Fruit fly (Drosophila melanogaster) whole organism, embryonic: ENCODE data around the gene CG13144.

ENCODE experiments used
- Bdp1 ChIP-seq: fragments of 200-800 bp; sonication (Bioruptor generic); optimal IDR thresholded peaks from 3 replicates; lab custom pipeline; 2016; ENCODE audit warnings: missing biosample characterization, missing genetic modification characterization
- CG12391 ChIP-seq: fragments of 200-800 bp; sonication (Bioruptor generic); optimal IDR thresholded peaks from 3 replicates; lab custom pipeline; 2018; ENCODE audit warnings: missing biosample characterization, mild to moderate bottlenecking, missing genetic modification characterization, moderate library complexity
- CG14050 ChIP-seq: fragments of 200-800 bp; sonication (Bioruptor generic); IDR thresholded peaks from 3 replicates; pipeline ENCODE4 v1.3.6; 2022; ENCODE audit warnings: missing biosample characterization, missing genetic modification characterization
- CG14965 ChIP-seq: fragments of 200-800 bp; sonication (Bioruptor generic); optimal IDR thresholded peaks from 2 replicates; lab custom pipeline; 2016; ENCODE audit warnings: missing biosample characterization, missing genetic modification characterization, borderline replicate concordance
- CG17568 ChIP-seq: fragments of 200-800 bp; sonication (Bioruptor generic); optimal IDR thresholded peaks from 2 replicates; lab custom pipeline; 2018; ENCODE audit warnings: missing biosample characterization, mild to moderate bottlenecking, missing genetic modification characterization, moderate library complexity
- CG17912 ChIP-seq: fragments of 200-800 bp; sonication (Bioruptor generic); optimal IDR thresholded peaks from 2 replicates; lab custom pipeline; 2018; ENCODE audit warnings: missing biosample characterization, mild to moderate bottlenecking, missing genetic modification characterization
- CG18619 ChIP-seq: fragments of 200-800 bp; sonication (Bioruptor generic); optimal IDR thresholded peaks from 3 replicates; lab custom pipeline; 2017; ENCODE audit warnings: missing biosample characterization, mild to moderate bottlenecking, missing genetic modification characterization
- CG2199 ChIP-seq: fragments of 200-800 bp; sonication (Bioruptor generic); IDR thresholded peaks from 3 replicates; pipeline ENCODE4 v1.3.6; 2022; ENCODE audit warnings: missing biosample characterization, missing genetic modification characterization
- CG34376 ChIP-seq: fragments of 200-800 bp; sonication (Bioruptor generic); optimal IDR thresholded peaks from 2 replicates; lab custom pipeline; 2018; ENCODE audit warnings: missing biosample characterization, mild to moderate bottlenecking, missing genetic modification characterization
- CG3726 ChIP-seq: fragments of 200-800 bp; sonication (Bioruptor generic); IDR thresholded peaks from 3 replicates; pipeline ENCODE4, ENCODE4 v1.3.6; 2022; ENCODE audit warnings: missing biosample characterization, missing genetic modification characterization
- CG43689 ChIP-seq: fragments of 200-800 bp; sonication (Bioruptor generic); IDR thresholded peaks from 2 replicates; pipeline ENCODE4 v1.3.6; 2022; ENCODE audit warnings: missing biosample characterization, missing genetic modification characterization
- CG8359 ChIP-seq: fragments of 200-800 bp; sonication (Bioruptor generic); optimal IDR thresholded peaks from 2 replicates; lab custom pipeline; 2017; ENCODE audit warnings: missing biosample characterization, mild to moderate bottlenecking, missing genetic modification characterization, borderline replicate concordance
- Doc2 ChIP-seq: fragments of 200-800 bp; sonication (Bioruptor generic); IDR thresholded peaks from 2 replicates; pipeline ENCODE4 v1.3.6; 2022; ENCODE audit warnings: missing biosample characterization, missing genetic modification characterization
- GATAe ChIP-seq: fragments of 200-800 bp; sonication (Bioruptor generic); conservative IDR thresholded peaks from 2 replicates; pipeline ENCODE4 v1.3.6; 2022; ENCODE audit warnings: missing biosample characterization, missing genetic modification characterization
- Lhr ChIP-seq: fragments of 200-800 bp; sonication (Bioruptor generic); optimal IDR thresholded peaks from 3 replicates; lab custom pipeline; 2017; ENCODE audit warnings: mild to moderate bottlenecking, missing biosample characterization, missing genetic modification reagents, missing genetic modification characterization
- Med ChIP-seq: fragments of 200-800 bp; sonication (Bioruptor generic); peaks from one replicate; lab custom pipeline; 2016; ENCODE audit warnings: missing biosample characterization, missing genetic modification characterization, mild to moderate bottlenecking, inconsistent platforms, moderate library complexity
- Nf-YA ChIP-seq: fragments of 200-800 bp; sonication (Bioruptor generic); IDR thresholded peaks from 2 replicates; pipeline ENCODE4 v1.3.6; 2022; ENCODE audit warnings: missing biosample characterization, missing genetic modification characterization
- Pdp1 ChIP-seq, 2 experiments: fragments of 200-800 bp; sonication (Bioruptor generic); optimal IDR thresholded peaks; 3 replicates each; lab custom pipeline; 2016; ENCODE audit warnings: missing biosample characterization in 2 of 2, missing genetic modification characterization in 2 of 2, mild to moderate bottlenecking in 1 of 2, moderate library complexity in 1 of 2
- Sox100B ChIP-seq: fragments of 200-800 bp; sonication (Bioruptor generic); optimal IDR thresholded peaks from 3 replicates; lab custom pipeline; 2018; ENCODE audit warnings: missing biosample characterization, mild to moderate bottlenecking, missing genetic modification characterization
- Stat92E ChIP-seq, 3 experiments: fragments of >200 bp in 2 of 3; fragments of 200-800 bp in 1 of 3; sonication (Bioruptor generic) in 1 of 3; optimal IDR thresholded peaks; 2 replicates each; lab custom pipeline; 2017 to 2019; ENCODE audit warnings: missing biosample characterization in 3 of 3, missing genetic modification characterization in 3 of 3, mild to moderate bottlenecking in 1 of 3, moderate library complexity in 1 of 3
- abd-A ChIP-seq: fragments of 200-800 bp; sonication (Bioruptor generic); optimal IDR thresholded peaks from 3 replicates; lab custom pipeline; 2019; ENCODE audit warnings: missing biosample characterization, mild to moderate bottlenecking, missing genetic modification characterization, moderate library complexity
- br ChIP-seq: fragments of >200 bp; optimal IDR thresholded peaks from 2 replicates; lab custom pipeline; 2017
- chif ChIP-seq, 2 experiments: fragments of 200-800 bp; sonication (Bioruptor generic); optimal IDR thresholded peaks; 3 replicates each; lab custom pipeline; 2016; ENCODE audit warnings: missing biosample characterization in 2 of 2, missing genetic modification characterization in 2 of 2
- chinmo ChIP-seq: fragments of 200-800 bp; sonication (Bioruptor generic); IDR thresholded peaks from 4 replicates; pipeline ENCODE4 v1.3.6; 2022; ENCODE audit warnings: missing biosample characterization, missing genetic modification characterization; ENCODE audit not compliant: partially characterized antibody
- exex ChIP-seq: fragments of 200-800 bp; sonication (Bioruptor generic); optimal IDR thresholded peaks from 4 replicates; lab custom pipeline; 2018; ENCODE audit warnings: missing biosample characterization, mild to moderate bottlenecking, missing genetic modification characterization, moderate library complexity
- fru ChIP-seq: fragments of >200 bp; optimal IDR thresholded peaks from 2 replicates; lab custom pipeline; 2017
- insv ChIP-seq, 2 experiments: fragments of 200-800 bp; sonication (Bioruptor generic); optimal IDR thresholded peaks; 3 replicates each; lab custom pipeline; 2016 to 2018; ENCODE audit warnings: missing biosample characterization in 2 of 2, missing genetic modification characterization in 2 of 2
- jing ChIP-seq: fragments of 200-800 bp; sonication (Bioruptor generic); optimal IDR thresholded peaks from 2 replicates; lab custom pipeline; 2018; ENCODE audit warnings: missing biosample characterization, mild to moderate bottlenecking, missing genetic modification characterization
- jumu ChIP-seq: fragments of 200-800 bp; sonication (Bioruptor generic); optimal IDR thresholded peaks from 3 replicates; lab custom pipeline; 2016; ENCODE audit warnings: missing biosample characterization, missing genetic modification characterization
- kni ChIP-seq: fragments of 200-800 bp; sonication (Bioruptor generic); optimal IDR thresholded peaks from 3 replicates; lab custom pipeline; 2017; ENCODE audit warnings: mild to moderate bottlenecking, missing biosample characterization, missing genetic modification reagents, missing genetic modification characterization
- lab ChIP-seq: fragments of 200-800 bp; sonication (Bioruptor generic); optimal IDR thresholded peaks from 3 replicates; lab custom pipeline; 2017; ENCODE audit warnings: missing biosample characterization, missing genetic modification characterization, mild to moderate bottlenecking, moderate library complexity, missing genetic modification reagents
- mirr ChIP-seq: fragments of 200-800 bp; sonication (Bioruptor generic); optimal IDR thresholded peaks from 3 replicates; lab custom pipeline; 2018; ENCODE audit warnings: missing biosample characterization, mild to moderate bottlenecking, missing genetic modification characterization
- nerfin-2 ChIP-seq: fragments of 200-800 bp; sonication (Bioruptor generic); IDR thresholded peaks from 2 replicates; pipeline ENCODE4 v1.3.6; 2022; ENCODE audit warnings: missing biosample characterization, missing genetic modification characterization; ENCODE audit not compliant: partially characterized antibody
- pho ChIP-seq: fragments of 200-800 bp; sonication (Bioruptor generic); optimal IDR thresholded peaks from 2 replicates; lab custom pipeline; 2016; ENCODE audit warnings: missing biosample characterization, missing genetic modification characterization
- run ChIP-seq: fragments of 200-800 bp; sonication (Bioruptor generic); optimal IDR thresholded peaks from 3 replicates; lab custom pipeline; 2018; ENCODE audit warnings: missing biosample characterization, mild to moderate bottlenecking, missing genetic modification characterization
- sd ChIP-seq: fragments of 200-800 bp; sonication (Bioruptor generic); optimal IDR thresholded peaks from 3 replicates; lab custom pipeline; 2018; ENCODE audit warnings: missing biosample characterization, mild to moderate bottlenecking, missing genetic modification characterization, moderate library complexity
- shn ChIP-seq: fragments of 200-800 bp; sonication (Bioruptor generic); optimal IDR thresholded peaks from 3 replicates; lab custom pipeline; 2016; ENCODE audit warnings: missing biosample characterization, missing genetic modification characterization
- so ChIP-seq: fragments of 200-800 bp; sonication (Bioruptor generic); IDR thresholded peaks from 3 replicates; pipeline ENCODE4 v1.3.6; 2022; ENCODE audit warnings: missing biosample characterization, missing genetic modification characterization
- ssp ChIP-seq: fragments of 200-800 bp; sonication (Bioruptor generic); IDR thresholded peaks from 2 replicates; pipeline ENCODE4 v1.3.6; 2022; ENCODE audit warnings: missing biosample characterization, missing genetic modification characterization
- sug ChIP-seq: fragments of 200-800 bp; optimal IDR thresholded peaks from 2 replicates; lab custom pipeline; 2019; ENCODE audit warnings: missing biosample characterization, mild to moderate bottlenecking, missing genetic modification characterization, moderate library complexity
- zen ChIP-seq: fragments of 200-800 bp; sonication (Bioruptor generic); optimal IDR thresholded peaks from 3 replicates; lab custom pipeline; 2018; ENCODE audit warnings: missing biosample characterization, mild to moderate bottlenecking, missing genetic modification characterization, moderate library complexity

The CG13144 gene

DNA sequence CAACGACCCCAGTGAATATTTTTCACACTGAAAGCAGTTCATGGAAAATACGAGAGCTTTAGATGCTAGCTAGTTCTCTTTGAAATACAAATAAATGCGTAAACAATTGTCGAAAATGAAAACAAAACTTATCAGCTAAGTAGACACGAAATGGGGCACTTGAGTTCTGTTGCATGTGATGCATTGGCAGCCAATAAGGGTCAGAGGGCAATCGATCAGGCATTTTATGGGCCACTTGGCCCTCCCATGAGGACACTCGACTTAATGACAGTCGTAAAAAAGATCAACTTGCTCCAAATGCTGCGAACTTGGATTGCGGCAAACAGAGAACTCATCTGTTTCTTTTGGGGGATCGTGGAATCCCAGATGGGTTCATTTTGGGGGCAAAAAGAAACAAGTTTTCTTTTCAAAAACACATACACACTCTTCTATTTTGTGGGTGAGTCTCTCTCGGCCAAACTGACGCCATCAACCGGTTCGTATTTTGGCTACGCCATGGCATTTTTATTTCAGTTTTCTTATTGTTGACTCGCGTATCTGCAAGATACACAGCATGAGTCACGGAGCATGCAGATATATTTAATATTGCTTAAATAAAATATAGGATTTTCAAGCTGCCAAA lies 12.2 kb upstream of the CG13144 start (continued):
- TF ChIP-seq CG43689 (GFP tag; lab: Robert Waterston, UW) (no peak), fru (lab: Kevin White, UChicago) (no peak), shn (GFP tag; lab: Kevin White, UChicago) (no peak), CG14050 (GFP tag; lab: Robert Waterston, UW) (no peak; the same call in 2 of the 3 replicates), CG14965 (no peak), abd-A (tag; lab: Kevin White, UChicago) (peak; percentile 37), Stat92E (GFP tag; optimal IDR thresholded peaks at IDR 0.05; lab: Kevin White, UChicago) (no peak), insv (GFP tag; optimal IDR thresholded peaks at IDR 0.05; lab: Kevin White, UChicago) (no peak), br (lab: Kevin White, UChicago) (no peak), jing (GFP tag; lab: Kevin White, UChicago) (no peak), Sox100B (GFP tag; lab: Kevin White, UChicago) (no peak), chif (GFP tag; optimal IDR thresholded peaks at IDR 0.05; lab: Kevin White, UChicago) (no peak), kni (GFP tag; lab: Kevin White, UChicago) (no peak), so (0 out of 3 replicates have a peak, but pooled peaks have one; percentile 43), Doc2 (GFP tag; lab: Robert Waterston, UW) (no peak), CG18619 (GFP tag; lab: Kevin White, UChicago) (no peak), CG17912 (no peak), run (tag; lab: Kevin White, UChicago) (no peak), pho (GFP tag; lab: Kevin White, UChicago) (no peak), CG8359 (GFP tag; lab: Kevin White, UChicago) (no peak), jumu (no peak), nerfin-2 (GFP tag; lab: Robert Waterston, UW) (no peak)

DNA sequence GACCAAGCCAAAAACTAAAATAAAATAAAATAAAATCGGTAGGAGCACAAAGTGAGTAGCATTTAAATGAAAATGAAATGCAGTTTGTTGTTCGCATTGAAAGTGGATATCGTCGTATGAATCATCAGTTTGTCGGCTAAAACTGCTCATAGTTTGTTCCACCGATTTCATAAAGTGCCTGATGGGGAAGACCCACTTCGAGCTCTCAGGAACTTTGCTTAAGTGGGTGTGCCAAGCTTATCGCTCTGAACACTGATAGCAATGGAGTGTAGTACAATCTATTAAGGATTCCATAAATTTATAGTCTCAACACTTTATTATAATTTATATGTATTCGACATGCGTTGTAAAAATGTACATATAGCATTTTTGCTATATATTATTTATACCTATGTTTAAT lies 11.6 kb upstream of the CG13144 start:
- no peak for TF ChIP-seq CG3726 (GFP tag; lab: Robert Waterston, UW)
- TF ChIP-seq exex = peak; percentile 21
- peak; percentile 50; the same call in 1 of the 3 replicates for TF ChIP-seq CG2199 (GFP tag; lab: Robert Waterston, UW)
- TF ChIP-seq Nf-YA (GFP tag; lab: Robert Waterston, UW) = 0 out of 2 replicates have a peak, but pooled peaks have one; percentile 10
- no peak for TF ChIP-seq abd-A (tag; lab: Kevin White, UChicago)

DNA sequence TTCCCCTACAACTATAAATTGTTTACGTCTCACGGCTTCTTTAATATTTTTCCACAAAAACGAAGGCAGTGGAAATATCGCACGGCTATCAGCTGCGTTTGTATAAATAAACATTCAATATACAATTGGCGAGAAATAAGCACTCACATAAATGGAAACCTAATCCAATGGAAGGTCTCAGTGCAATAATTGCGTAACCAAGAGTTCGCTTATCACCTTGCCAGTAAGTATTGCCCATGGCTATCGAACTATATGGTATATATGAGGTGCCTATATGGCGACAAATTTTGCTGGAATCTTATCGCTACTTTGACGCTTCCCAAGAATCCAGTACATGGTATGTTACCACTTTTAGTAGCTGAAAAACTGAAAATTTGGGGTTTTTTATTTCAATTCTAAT lies 11.0 kb upstream of the CG13144 start:
- TF ChIP-seq lab (peak; percentile 15), Pdp1 (GFP tag; optimal IDR thresholded peaks at IDR 0.05; lab: Kevin White, UChicago) (peak in 1 of 2 experiments; percentile 94), sug (tag; lab: Kevin White, UChicago) (peak; percentile 11), chinmo (GFP tag; lab: Robert Waterston, UW) (0 out of 4 replicates have a peak, but pooled peaks have one; percentile 78), Lhr (GFP tag; lab: Kevin White, UChicago) (no peak), sd (peak; percentile 72), exex (peak; percentile 60), Med (peak; percentile 58), CG17568 (GFP tag; lab: Kevin White, UChicago) (peak; percentile 1), GATAe (peak; percentile 46; the same call in 1 of the 2 replicates), CG34376 (GFP tag; lab: Kevin White, UChicago) (peak; percentile 12), mirr (GFP tag; lab: Kevin White, UChicago) (peak; percentile 24), zen (tag; lab: Kevin White, UChicago) (no peak), CG12391 (tag; lab: Kevin White, UChicago) (no peak), Bdp1 (GFP tag; lab: Kevin White, UChicago) (no peak), ssp (GFP tag; lab: Robert Waterston, UW) (no peak), so (peak; percentile 16; the same call in 1 of the 3 replicates)
- TF ChIP-seq, all 482 proteins: peak for 12
